Fruit fly (Drosophila melanogaster): ENCODE measurements around the gene 4E-T.

The 4E-T gene

DNA sequence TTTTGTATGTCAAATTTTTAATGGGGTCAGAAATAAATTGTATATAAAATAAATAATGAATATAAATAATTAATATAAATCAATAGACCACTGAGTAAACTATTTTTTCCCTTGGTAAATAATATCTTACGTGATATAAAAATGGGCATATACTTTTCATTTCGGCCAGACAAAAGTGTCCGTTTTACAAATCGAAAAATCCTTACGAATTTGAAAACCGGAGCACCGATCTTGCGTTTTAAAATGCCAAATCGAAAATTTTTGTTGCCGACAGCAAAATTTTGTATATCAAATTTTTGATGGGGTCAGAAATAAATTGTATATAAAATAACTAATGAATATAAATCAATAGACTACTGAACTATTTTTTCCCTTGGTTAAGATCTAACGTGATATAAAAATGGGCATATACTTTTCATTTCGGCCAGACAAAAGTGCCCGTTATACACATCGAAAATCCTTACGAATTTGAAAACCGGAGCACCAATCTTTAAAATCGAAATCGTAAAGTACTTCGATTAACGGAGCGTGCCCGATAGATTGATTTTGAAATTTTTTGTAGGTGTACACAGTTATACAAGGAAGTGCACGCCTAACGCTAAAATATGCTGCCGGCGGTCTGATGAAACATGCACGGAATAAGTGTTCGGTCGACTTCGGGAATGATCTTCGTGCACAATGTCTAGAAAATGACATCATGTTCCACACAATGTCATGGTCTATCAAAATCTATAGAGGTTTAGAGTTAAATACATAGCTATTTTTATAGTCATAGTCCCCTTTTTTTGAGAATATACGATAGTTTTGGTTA, 1.1 kb upstream of the 4E-T start:
- TF ChIP-seq btn (GFP tag; optimal IDR thresholded peaks at IDR 0.05) = no peak
- no peak for TF ChIP-seq CG31365 (tag; optimal IDR thresholded peaks at IDR 0.05)
- TF ChIP-seq chn (GFP tag; optimal IDR thresholded peaks at IDR 0.05) = no peak
- no peak for TF ChIP-seq Ssrp (tag; optimal IDR thresholded peaks at IDR 0.05)
- TF ChIP-seq maf-S (GFP tag; optimal IDR thresholded peaks at IDR 0.05) = no peak
- TF ChIP-seq schlank (tag; optimal IDR thresholded peaks at IDR 0.05) = no peak
- no peak for TF ChIP-seq Hr78 (GFP tag; optimal IDR thresholded peaks at IDR 0.05)
- no peak for TF ChIP-seq bcd (GFP tag; optimal IDR thresholded peaks at IDR 0.05)
- no peak for TF ChIP-seq CG10565 (GFP tag; optimal IDR thresholded peaks at IDR 0.05)
- no peak for TF ChIP-seq Lpt (GFP tag; optimal IDR thresholded peaks at IDR 0.05)
- TF ChIP-seq Sox100B (GFP tag; optimal IDR thresholded peaks at IDR 0.05) = no peak
- no peak for TF ChIP-seq CG17328 (GFP tag; IDR thresholded peaks at IDR 0.05)
- TF ChIP-seq C15 (GFP tag; IDR thresholded peaks at IDR 0.05) = no peak
- TF ChIP-seq CG32532 (GFP tag; IDR thresholded peaks at IDR 0.05) = no peak
- TF ChIP-seq lilli (GFP tag; optimal IDR thresholded peaks at IDR 0.05) = no peak
- no peak for TF ChIP-seq CG31224 (GFP tag; IDR thresholded peaks at IDR 0.05)
- no peak for TF ChIP-seq nau (GFP tag; optimal IDR thresholded peaks at IDR 0.05)
- no peak for TF ChIP-seq odd (GFP tag; optimal IDR thresholded peaks at IDR 0.05)
- TF ChIP-seq CG15073 (GFP tag; optimal IDR thresholded peaks at IDR 0.05) = no peak
- TF ChIP-seq Sry-δ (GFP tag; optimal IDR thresholded peaks at IDR 0.05) = peak; percentile 59
- no peak for TF ChIP-seq bbx (GFP tag; IDR thresholded peaks at IDR 0.05; ENCODE audit: partially characterized antibody)
- TF ChIP-seq CG2199 (GFP tag; IDR thresholded peaks at IDR 0.05) = 0 out of 3 replicates have a peak, but pooled peaks have one; percentile 24
- peak; percentile 5 for TF ChIP-seq zen (tag; optimal IDR thresholded peaks at IDR 0.05)
- peak; percentile 65 for TF ChIP-seq az2 (GFP tag; optimal IDR thresholded peaks at IDR 0.05)
- TF ChIP-seq CG12744 (GFP tag; optimal IDR thresholded peaks at IDR 0.05) = no peak
- no peak for TF ChIP-seq CG15601 (tag; optimal IDR thresholded peaks at IDR 0.05)
- no peak for TF ChIP-seq Dip2 (GFP tag; IDR thresholded peaks at IDR 0.05)
- TF ChIP-seq kah (GFP tag; optimal IDR thresholded peaks at IDR 0.05) = no peak
- no peak for TF ChIP-seq CG31388 (GFP tag; optimal IDR thresholded peaks at IDR 0.05)
- no peak for TF ChIP-seq NFAT (GFP tag; IDR thresholded peaks at IDR 0.05)
- TF ChIP-seq CG6654 (GFP tag; optimal IDR thresholded peaks at IDR 0.05) = no peak
- TF ChIP-seq dan (GFP tag; IDR thresholded peaks at IDR 0.05) = no peak
- TF ChIP-seq CkIIα-i1 (GFP tag; IDR thresholded peaks at IDR 0.05) = no peak
- no peak for TF ChIP-seq Neu2 (GFP tag; optimal IDR thresholded peaks at IDR 0.05; ENCODE audit: borderline replicate concordance)
- TF ChIP-seq cas (GFP tag; IDR thresholded peaks at IDR 0.05) = no peak
- no peak for TF ChIP-seq slou (GFP tag; optimal IDR thresholded peaks at IDR 0.05)
- TF ChIP-seq CG7556 (GFP tag; optimal IDR thresholded peaks at IDR 0.05) = no peak
- TF ChIP-seq MTF-1 (GFP tag; optimal IDR thresholded peaks at IDR 0.05; ENCODE audit: borderline replicate concordance) = no peak
- no peak for TF ChIP-seq Meics (GFP tag; optimal IDR thresholded peaks at IDR 0.05)
- no peak for TF ChIP-seq dysf (GFP tag; IDR thresholded peaks at IDR 0.05)
- no peak for TF ChIP-seq Optix (GFP tag; IDR thresholded peaks at IDR 0.05)
- no peak for TF ChIP-seq ranshi (GFP tag; IDR thresholded peaks at IDR 0.05)
- TF ChIP-seq CG4820 (GFP tag; optimal IDR thresholded peaks at IDR 0.05) = no peak
- no peak for TF ChIP-seq bigmax (GFP tag; optimal IDR thresholded peaks at IDR 0.05)
- no peak for TF ChIP-seq CG33213 (GFP tag; optimal IDR thresholded peaks at IDR 0.05)
- TF ChIP-seq z (GFP tag; IDR thresholded peaks at IDR 0.05) = no peak
- no peak for TF ChIP-seq mld (GFP tag; IDR thresholded peaks at IDR 0.05; ENCODE audit: partially characterized antibody)
- no peak for TF ChIP-seq NfI (GFP tag; optimal IDR thresholded peaks at IDR 0.05)
- no peak for TF ChIP-seq ap (GFP tag; IDR thresholded peaks at IDR 0.05)
- TF ChIP-seq lola (GFP tag; optimal IDR thresholded peaks at IDR 0.05) = no peak
